Fruit fly (Drosophila melanogaster) whole organism, prepupa: ENCODE data around the gene Det.

Source experiments
- Blimp-1 ChIP-seq: fragments of 200-800 bp; sonication (Bioruptor generic); optimal IDR thresholded peaks from 3 replicates; lab custom pipeline; 2017; ENCODE audit warnings: missing biosample characterization, missing genetic modification characterization, mild to moderate bottlenecking, moderate library complexity, missing genetic modification reagents
- CG11294 ChIP-seq: fragments of 200-800 bp; sonication (Bioruptor generic); IDR thresholded peaks from 2 replicates; pipeline ENCODE4 v1.3.6; 2022; ENCODE audit warnings: missing biosample characterization, missing genetic modification characterization
- CG11762 ChIP-seq: fragments of 200-800 bp; sonication (Bioruptor generic); optimal IDR thresholded peaks from 3 replicates; lab custom pipeline; 2016; ENCODE audit warnings: missing biosample characterization, missing genetic modification characterization; ENCODE audit not compliant: insufficient read depth
- CG1621 ChIP-seq: fragments of 200-800 bp; sonication (Bioruptor generic); optimal IDR thresholded peaks from 3 replicates; lab custom pipeline; 2018; ENCODE audit warnings: missing biosample characterization, mild to moderate bottlenecking, missing genetic modification characterization
- CG16779 ChIP-seq: fragments of 200-800 bp; sonication (Bioruptor generic); optimal IDR thresholded peaks from 3 replicates; lab custom pipeline; 2017; ENCODE audit warnings: missing biosample characterization, mild to moderate bottlenecking, missing genetic modification characterization
- CG3032 ChIP-seq: fragments of 200-800 bp; optimal IDR thresholded peaks from 2 replicates; lab custom pipeline; 2019; ENCODE audit warnings: missing biosample characterization, mild to moderate bottlenecking, missing genetic modification characterization, moderate library complexity
- CG31627 ChIP-seq: fragments of 200-800 bp; sonication (Bioruptor generic); optimal IDR thresholded peaks from 3 replicates; lab custom pipeline; 2016; ENCODE audit warnings: missing biosample characterization, missing genetic modification characterization
- CG3919 ChIP-seq: fragments of 200-800 bp; sonication (Bioruptor generic); optimal IDR thresholded peaks from 3 replicates; lab custom pipeline; 2016; ENCODE audit warnings: missing biosample characterization, missing genetic modification characterization
- CG6163 ChIP-seq: fragments of 200-800 bp; sonication (Bioruptor generic); IDR thresholded peaks from 3 replicates; pipeline ENCODE4 v1.3.6; 2022; ENCODE audit warnings: missing biosample characterization, missing genetic modification characterization
- CG6276 ChIP-seq: fragments of 200-800 bp; sonication (Bioruptor generic); optimal IDR thresholded peaks from 2 replicates; lab custom pipeline; 2017; ENCODE audit warnings: missing biosample characterization, mild to moderate bottlenecking, missing genetic modification characterization
- CG6792 ChIP-seq: fragments of 200-800 bp; sonication (Bioruptor generic); optimal IDR thresholded peaks from 3 replicates; lab custom pipeline; 2016; ENCODE audit warnings: missing biosample characterization, missing genetic modification characterization
- CG6808 ChIP-seq: fragments of 200-800 bp; sonication (Bioruptor generic); optimal IDR thresholded peaks from 3 replicates; lab custom pipeline; 2017; ENCODE audit warnings: missing biosample characterization, missing genetic modification characterization, mild to moderate bottlenecking, moderate library complexity, missing genetic modification reagents
- CG7368 ChIP-seq: fragments of 200-800 bp; sonication (Bioruptor generic); optimal IDR thresholded peaks from 3 replicates; lab custom pipeline; 2016; ENCODE audit warnings: missing biosample characterization, missing genetic modification characterization
- CG8119 ChIP-seq: fragments of 200-800 bp; sonication (Bioruptor generic); IDR thresholded peaks from 3 replicates; pipeline ENCODE4 v1.3.6; 2022; ENCODE audit warnings: missing biosample characterization, missing genetic modification characterization
- CG8632 ChIP-seq: fragments of 200-800 bp; sonication (Bioruptor generic); optimal IDR thresholded peaks from 3 replicates; lab custom pipeline; 2016; ENCODE audit warnings: missing biosample characterization, missing genetic modification characterization
- Eip75B ChIP-seq: fragments of 200-800 bp; sonication (Bioruptor generic); optimal IDR thresholded peaks from 3 replicates; lab custom pipeline; 2016; ENCODE audit warnings: missing biosample characterization, missing genetic modification characterization
- Eip78C ChIP-seq: fragments of 200-800 bp; sonication (Bioruptor generic); peaks from one replicate; lab custom pipeline; 2016; ENCODE audit warnings: missing biosample characterization, missing genetic modification characterization
- Eip93F ChIP-seq: fragments of 200-800 bp; sonication (Bioruptor generic); optimal IDR thresholded peaks from 2 replicates; lab custom pipeline; 2016; ENCODE audit warnings: missing biosample characterization, mild to moderate bottlenecking, missing genetic modification characterization
- Ets21C ChIP-seq: fragments of 200-800 bp; sonication (Bioruptor generic); optimal IDR thresholded peaks from 3 replicates; lab custom pipeline; 2016; ENCODE audit warnings: missing biosample characterization, missing genetic modification characterization
- Gug ChIP-seq: fragments of 200-800 bp; sonication (Bioruptor generic); IDR thresholded peaks from 2 replicates; pipeline ENCODE4 v1.3.6; 2022; ENCODE audit warnings: missing biosample characterization, missing genetic modification characterization
- Hr38 ChIP-seq: sonication (Bioruptor generic); optimal IDR thresholded peaks from 2 replicates; lab custom pipeline; 2016; ENCODE audit warnings: missing biosample characterization, missing genetic modification characterization
- Hr39 ChIP-seq: fragments of 200-800 bp; sonication (Bioruptor generic); optimal IDR thresholded peaks from 2 replicates; lab custom pipeline; 2016; ENCODE audit warnings: missing biosample characterization, missing genetic modification characterization
- Hr4 ChIP-seq: fragments of 200-800 bp; sonication (Bioruptor generic); optimal IDR thresholded peaks from 3 replicates; lab custom pipeline; 2016; ENCODE audit warnings: missing biosample characterization, missing genetic modification characterization
- Lpt ChIP-seq: fragments of 200-800 bp; sonication (Bioruptor generic); optimal IDR thresholded peaks from 3 replicates; lab custom pipeline; 2016; ENCODE audit warnings: missing biosample characterization, missing genetic modification characterization
- OdsH ChIP-seq: fragments of 200-800 bp; sonication (Bioruptor generic); optimal IDR thresholded peaks from 3 replicates; lab custom pipeline; 2016; ENCODE audit warnings: missing biosample characterization, missing genetic modification characterization
- Smox ChIP-seq: fragments of 200-800 bp; sonication (Bioruptor generic); optimal IDR thresholded peaks from 3 replicates; lab custom pipeline; 2016; ENCODE audit warnings: missing biosample characterization, missing genetic modification characterization
- Sox102F ChIP-seq: fragments of 200-800 bp; sonication (Bioruptor generic); optimal IDR thresholded peaks from 2 replicates; lab custom pipeline; 2016; ENCODE audit warnings: missing biosample characterization, mild to moderate bottlenecking, missing genetic modification characterization
- Sox14 ChIP-seq: fragments of 200-800 bp; sonication (Bioruptor generic); optimal IDR thresholded peaks from 3 replicates; lab custom pipeline; 2016; ENCODE audit warnings: missing biosample characterization, missing genetic modification characterization
- Sox15 ChIP-seq: fragments of 200-800 bp; sonication (Bioruptor generic); optimal IDR thresholded peaks from 3 replicates; lab custom pipeline; 2016; ENCODE audit warnings: missing biosample characterization, missing genetic modification characterization
- cyc ChIP-seq: fragments of 200-800 bp; sonication (Bioruptor generic); optimal IDR thresholded peaks from 3 replicates; lab custom pipeline; 2016; ENCODE audit warnings: missing biosample characterization, missing genetic modification characterization
- fd59A ChIP-seq: fragments of 200-800 bp; sonication (Bioruptor generic); optimal IDR thresholded peaks from 2 replicates; lab custom pipeline; 2017; ENCODE audit warnings: missing biosample characterization, mild to moderate bottlenecking, missing genetic modification characterization, missing genetic modification reagents
- fd85E ChIP-seq: fragments of 200-800 bp; sonication (Bioruptor generic); optimal IDR thresholded peaks from 3 replicates; lab custom pipeline; 2016; ENCODE audit warnings: missing biosample characterization, missing genetic modification characterization
- lz ChIP-seq: fragments of 200-800 bp; sonication (Bioruptor generic); optimal IDR thresholded peaks from 3 replicates; lab custom pipeline; 2016; ENCODE audit warnings: missing biosample characterization, missing genetic modification characterization
- net ChIP-seq: fragments of 200-800 bp; sonication (Bioruptor generic); optimal IDR thresholded peaks from 3 replicates; lab custom pipeline; 2016; ENCODE audit warnings: missing biosample characterization, missing genetic modification characterization
- pdm3 ChIP-seq: fragments of 200-800 bp; sonication (Bioruptor generic); optimal IDR thresholded peaks from 3 replicates; lab custom pipeline; 2016; ENCODE audit warnings: missing biosample characterization, missing genetic modification characterization
- ss ChIP-seq, 2 experiments: fragments of 200-800 bp; sonication (Bioruptor generic); optimal IDR thresholded peaks; 2 replicates in 1 of 2; 3 replicates in 1 of 2; lab custom pipeline; 2017 to 2018; ENCODE audit warnings: mild to moderate bottlenecking in 2 of 2, missing biosample characterization in 2 of 2, missing genetic modification characterization in 2 of 2, moderate library complexity in 1 of 2
- topi ChIP-seq: fragments of 200-800 bp; sonication (Bioruptor generic); optimal IDR thresholded peaks from 3 replicates; lab custom pipeline; 2016; ENCODE audit warnings: missing biosample characterization, missing genetic modification characterization
- vri ChIP-seq: fragments of 200-800 bp; sonication (Bioruptor generic); optimal IDR thresholded peaks from 3 replicates; lab custom pipeline; 2016; ENCODE audit warnings: missing biosample characterization, mild to moderate bottlenecking, missing genetic modification characterization

Det gene

dm6 chr3R:17149080-17149746, at the start of gene Det, which contains the start of gene m-cup:
Det (plus strand) TSS chr3R:17149667.
m-cup (minus strand) TSS chr3R:17149412.
- peak; percentile 74 for TF ChIP-seq Eip78C (GFP tag; lab: Kevin White, UChicago)
- no peak for TF ChIP-seq CG1621
- 0 out of 3 replicates have a peak, but pooled peaks have one; percentile 30 for TF ChIP-seq CG8119 (GFP tag; lab: Robert Waterston, UW)
- no peak for TF ChIP-seq CG8632 (GFP tag; lab: Kevin White, UChicago)
- no peak for TF ChIP-seq CG16779
- no peak for TF ChIP-seq ss (GFP tag; optimal IDR thresholded peaks at IDR 0.05; lab: Kevin White, UChicago)
- TF ChIP-seq Smox, result peak; percentile 10
- TF ChIP-seq Eip75B, result no peak
- TF ChIP-seq CG31627 (GFP tag; lab: Kevin White, UChicago), result peak; percentile 15
- no peak for TF ChIP-seq vri (GFP tag; lab: Kevin White, UChicago)
- no peak for TF ChIP-seq CG7368
- no peak for TF ChIP-seq Blimp-1 (GFP tag; lab: Kevin White, UChicago)
- no peak for TF ChIP-seq lz (GFP tag; lab: Kevin White, UChicago)
- TF ChIP-seq CG3032 (tag; lab: Kevin White, UChicago), result no peak
- peak; percentile 20 for TF ChIP-seq Sox14 (GFP tag; lab: Kevin White, UChicago)
- no peak for TF ChIP-seq fd59A (GFP tag; lab: Kevin White, UChicago)
- peak; percentile 26 for TF ChIP-seq Ets21C
- TF ChIP-seq CG3919 (GFP tag; lab: Kevin White, UChicago), result peak; percentile 29
- no peak for TF ChIP-seq CG6276 (GFP tag; lab: Kevin White, UChicago)
- TF ChIP-seq Hr39 (GFP tag; lab: Kevin White, UChicago), result peak; percentile 27
- no peak for TF ChIP-seq Sox15 (GFP tag; lab: Kevin White, UChicago)
- peak; percentile 11 for TF ChIP-seq pdm3 (GFP tag; lab: Kevin White, UChicago)
- peak; percentile 0 for TF ChIP-seq net (GFP tag; lab: Kevin White, UChicago)
- TF ChIP-seq CG6792 (GFP tag; lab: Kevin White, UChicago), result no peak
- no peak for TF ChIP-seq OdsH (GFP tag; lab: Kevin White, UChicago)
- no peak for TF ChIP-seq Sox102F
- no peak for TF ChIP-seq Gug (GFP tag; lab: Robert Waterston, UW)
- peak; percentile 21 for TF ChIP-seq cyc (GFP tag; lab: Kevin White, UChicago)
- no peak for TF ChIP-seq fd85E (GFP tag; lab: Kevin White, UChicago)
- no peak for TF ChIP-seq topi (GFP tag; lab: Kevin White, UChicago)
- 0 out of 3 replicates have a peak, but pooled peaks have one; percentile 13 for TF ChIP-seq CG6163 (GFP tag; lab: Robert Waterston, UW)
- TF ChIP-seq, all 60 proteins: peak for 12

dm6 chr3R:17108881-17109280, 40.6 kb upstream of the Det start:
- TF ChIP-seq CG6808 (GFP tag; lab: Kevin White, UChicago) (no peak), OdsH (GFP tag; lab: Kevin White, UChicago) (no peak), CG6163 (GFP tag; lab: Robert Waterston, UW) (no peak), net (GFP tag; lab: Kevin White, UChicago) (no peak), Eip75B (no peak), CG31627 (GFP tag; lab: Kevin White, UChicago) (no peak), topi (GFP tag; lab: Kevin White, UChicago) (no peak), CG8632 (GFP tag; lab: Kevin White, UChicago) (no peak), Eip93F (GFP tag; lab: Kevin White, UChicago) (no peak), Hr4 (GFP tag; lab: Kevin White, UChicago) (no peak), Lpt (GFP tag; lab: Kevin White, UChicago) (no peak), Hr38 (GFP tag; lab: Kevin White, UChicago) (no peak), CG8119 (GFP tag; lab: Robert Waterston, UW) (no peak), CG11762 (no peak), CG11294 (GFP tag; lab: Robert Waterston, UW) (no peak)
- TF ChIP-seq, all 60 proteins: peak for 0
